Worm (Caenorhabditis elegans): ENCODE measurements around the gene zyg-11.

The zyg-11 gene

ce11 chrII:8015483-8015938, 2.0 kb upstream of the zyg-11 start (continued):
- TF ChIP-seq skn-1 (tag; optimal IDR thresholded peaks at IDR 0.05) (no peak), Y75B8A.6 (GFP tag; IDR thresholded peaks at IDR 0.05) (no peak), tag-97 (GFP tag; IDR thresholded peaks at IDR 0.05) (no peak), daf-12 (tag; optimal IDR thresholded peaks at IDR 0.05) (no peak), unc-62 (GFP tag; optimal IDR thresholded peaks at IDR 0.05 in 1 of 2) (peak in 1 of 2 experiments; percentile 95), unc-62 (tag; optimal IDR thresholded peaks at IDR 0.05) (no peak), egl-43 (GFP tag; IDR thresholded peaks at IDR 0.05) (no peak), nhr-28 (tag; optimal IDR thresholded peaks at IDR 0.05) (peak; percentile 60), fos-1 (tag; optimal IDR thresholded peaks at IDR 0.05) (no peak), vab-7 (GFP tag; IDR thresholded peaks at IDR 0.05) (no peak), nhr-10 (tag; optimal IDR thresholded peaks at IDR 0.05) (no peak), F37D6.2 (tag; optimal IDR thresholded peaks at IDR 0.05) (no peak), R02D3.7 (tag; optimal IDR thresholded peaks at IDR 0.05) (no peak), ceh-44 (GFP tag; IDR thresholded peaks at IDR 0.05) (no peak), ceh-28 (tag; optimal IDR thresholded peaks at IDR 0.05) (no peak), dmd-6 (GFP tag; IDR thresholded peaks at IDR 0.05) (peak; percentile 48), hlh-30 (tag; optimal IDR thresholded peaks at IDR 0.05; ENCODE audit: insufficient read depth) (peak; percentile 71), mxl-3 (GFP tag; optimal IDR thresholded peaks at IDR 0.05) (no peak), php-3 (GFP tag; IDR thresholded peaks at IDR 0.05) (0 out of 2 replicates have a peak, but pooled peaks have one; percentile 54), snpc-4 (tag; optimal IDR thresholded peaks at IDR 0.05) (no peak), ZK546.5 (tag; optimal IDR thresholded peaks at IDR 0.05) (no peak), nhr-76 (tag; optimal IDR thresholded peaks at IDR 0.05) (no peak), nhr-11 (tag; optimal IDR thresholded peaks at IDR 0.05) (peak; percentile 62), spr-1 (tag; optimal IDR thresholded peaks at IDR 0.05) (no peak), arid-1 (GFP tag; conservative IDR thresholded peaks at IDR 0.05) (no peak), nhr-111 (GFP tag; optimal IDR thresholded peaks at IDR 0.05) (no peak), Y105C5A.15 (GFP tag; IDR thresholded peaks at IDR 0.05) (no peak), dpl-1 (GFP tag; optimal IDR thresholded peaks at IDR 0.05) (no peak), mdt-29 (GFP tag; IDR thresholded peaks at IDR 0.05) (peak; percentile 15; the same call in 1 of the 2 replicates), F26F4.8 (GFP tag; conservative IDR thresholded peaks at IDR 0.05) (no peak), mep-1 (tag; optimal IDR thresholded peaks at IDR 0.05) (peak; percentile 37), nhr-102 (tag; optimal IDR thresholded peaks at IDR 0.05) (no peak), hmg-1.1 (GFP tag; IDR thresholded peaks at IDR 0.05) (no peak), mxl-2 (GFP tag; conservative IDR thresholded peaks at IDR 0.05) (no peak), madf-5 (GFP tag; IDR thresholded peaks at IDR 0.05) (no peak), daf-8 (GFP tag; IDR thresholded peaks at IDR 0.05) (no peak), ztf-7 (tag; optimal IDR thresholded peaks at IDR 0.05) (no peak), set-16 (GFP tag; IDR thresholded peaks at IDR 0.05) (no peak), ztf-11 (tag; optimal IDR thresholded peaks at IDR 0.05) (no peak), nhr-77 (tag; optimal IDR thresholded peaks at IDR 0.05) (peak; percentile 12), unc-130 (GFP tag; optimal IDR thresholded peaks at IDR 0.05) (peak; percentile 17), F44E2.7 (GFP tag; IDR thresholded peaks at IDR 0.05) (no peak), ceh-20 (GFP tag; IDR thresholded peaks at IDR 0.05) (no peak; the same call in 1 of the 2 replicates), ces-1 (GFP tag; optimal IDR thresholded peaks at IDR 0.05) (no peak), cey-2 (tag; optimal IDR thresholded peaks at IDR 0.05; ENCODE audit: borderline replicate concordance, insufficient read depth) (no peak), unc-39 (tag; optimal IDR thresholded peaks at IDR 0.05) (no peak), nhr-6 (tag; optimal IDR thresholded peaks at IDR 0.05) (peak; percentile 5), ama-1 (optimal IDR thresholded peaks at IDR 0.05) (no peak), zip-2 (tag; optimal IDR thresholded peaks at IDR 0.05) (no peak), lin-15B (tag; optimal IDR thresholded peaks at IDR 0.05) (no peak), nhr-41 (GFP tag; IDR thresholded peaks at IDR 0.05) (no peak), pha-4 (GFP tag; IDR thresholded peaks at IDR 0.05) (no peak), pha-4 (tag; optimal IDR thresholded peaks at IDR 0.05) (peak; percentile 79), attf-4 (tag; optimal IDR thresholded peaks at IDR 0.05) (no peak)
